Worm (Caenorhabditis elegans) whole organism, L2 larva: ENCODE results near the gene Y47G7B.2.
A peak's percentile ranks its signal among the peaks of the same experiment; 100 is the strongest.
"Not testable (repeated sequence)": the region's sequence is repeated elsewhere in the genome, so short reads cannot be mapped to it uniquely, and the experiment has no call there.

Experiments
- C34F6.9 ChIP-seq: fragments of 150-350 bp; optimal IDR thresholded peaks from 2 replicates; lab custom pipeline; 2014; ENCODE audit warnings: missing biosample characterization, missing genetic modification characterization
- F13H6.1 ChIP-seq: sonication (generic microtip); optimal IDR thresholded peaks from 2 replicates; lab custom pipeline; 2016; ENCODE audit warnings: missing genetic modification characterization, missing compliant biosample characterization
- R02D3.7 ChIP-seq: fragments of 150-350 bp; optimal IDR thresholded peaks from 2 replicates; lab custom pipeline; 2014; ENCODE audit warnings: missing biosample characterization, missing genetic modification characterization
- Y55F3AM.14 ChIP-seq: fragments of 200-800 bp; sonication (Bioruptor generic); optimal IDR thresholded peaks from 2 replicates; lab custom pipeline; 2018; ENCODE audit warnings: mild to moderate bottlenecking, missing genetic modification characterization, missing compliant biosample characterization
- ZK546.5 ChIP-seq: sonication (generic microtip); optimal IDR thresholded peaks from 2 replicates; lab custom pipeline; 2017; ENCODE audit warnings: missing biosample characterization, missing genetic modification characterization
- ama-1 ChIP-seq: fragments of 150-350 bp; optimal IDR thresholded peaks from 2 replicates; lab custom pipeline; 2018; ENCODE audit warnings: inconsistent platforms
- ceh-16 ChIP-seq: fragments of 150-350 bp; optimal IDR thresholded peaks from 2 replicates; lab custom pipeline; 2014; ENCODE audit warnings: missing biosample characterization, missing genetic modification characterization
- crh-2 ChIP-seq: sonication (generic microtip); optimal IDR thresholded peaks from 2 replicates; lab custom pipeline; 2017; ENCODE audit warnings: missing biosample characterization, missing genetic modification characterization
- egl-27 ChIP-seq: sonication (generic microtip); optimal IDR thresholded peaks from 3 replicates; lab custom pipeline; 2017; ENCODE audit warnings: missing biosample characterization, missing genetic modification reagents, missing genetic modification characterization
- elt-1 ChIP-seq: fragments of 150-350 bp; optimal IDR thresholded peaks from 2 replicates; lab custom pipeline; 2014; ENCODE audit warnings: missing biosample characterization, missing genetic modification characterization
- elt-3 ChIP-seq: sonication (generic microtip); optimal IDR thresholded peaks from 2 replicates; lab custom pipeline; 2017; ENCODE audit warnings: missing biosample characterization, missing genetic modification characterization
- fos-1 ChIP-seq: fragments of 150-350 bp; optimal IDR thresholded peaks from 2 replicates; lab custom pipeline; 2014; ENCODE audit warnings: missing biosample characterization, missing genetic modification characterization
- gmeb-1 ChIP-seq: fragments of 150-350 bp; optimal IDR thresholded peaks from 2 replicates; lab custom pipeline; 2014; ENCODE audit warnings: missing biosample characterization, missing genetic modification characterization
- lin-11 ChIP-seq: fragments of 150-350 bp; sonication (generic microtip); optimal IDR thresholded peaks from 2 replicates; lab custom pipeline; 2014; ENCODE audit warnings: missing biosample characterization, missing genetic modification characterization, inconsistent platforms, mixed read lengths
- lin-13 ChIP-seq: fragments of 150-350 bp; optimal IDR thresholded peaks from 2 replicates; lab custom pipeline; 2014; ENCODE audit warnings: missing biosample characterization, missing genetic modification reagents, missing genetic modification characterization
- lin-39 ChIP-seq: fragments of 150-350 bp; optimal IDR thresholded peaks from 2 replicates; lab custom pipeline; 2014; ENCODE audit warnings: missing biosample characterization, missing genetic modification reagents, missing genetic modification characterization
- lsy-2 ChIP-seq, 2 experiments: fragments of 150-350 bp in 1 of 2; sonication (generic microtip) in 1 of 2; optimal IDR thresholded peaks; 2 replicates each; lab custom pipeline; 2014 to 2017; ENCODE audit warnings: missing biosample characterization in 2 of 2, missing genetic modification characterization in 2 of 2
- nhr-10 ChIP-seq: sonication (generic microtip); optimal IDR thresholded peaks from 2 replicates; lab custom pipeline; 2017; ENCODE audit warnings: missing biosample characterization, missing genetic modification characterization
- nhr-12 ChIP-seq: fragments of 150-350 bp; optimal IDR thresholded peaks from 2 replicates; lab custom pipeline; 2014; ENCODE audit warnings: missing biosample characterization, missing genetic modification characterization
- nhr-21 ChIP-seq: fragments of 150-350 bp; optimal IDR thresholded peaks from 2 replicates; lab custom pipeline; 2014; ENCODE audit warnings: missing biosample characterization, missing genetic modification characterization
- nhr-23 ChIP-seq: fragments of 150-350 bp; optimal IDR thresholded peaks from 2 replicates; lab custom pipeline; 2014; ENCODE audit warnings: missing biosample characterization, missing genetic modification reagents, missing genetic modification characterization
- nhr-237 ChIP-seq: fragments of 150-350 bp; optimal IDR thresholded peaks from 2 replicates; lab custom pipeline; 2014; ENCODE audit warnings: missing biosample characterization, missing genetic modification characterization
- nhr-25 ChIP-seq: fragments of 150-350 bp; sonication (generic microtip); optimal IDR thresholded peaks from 3 replicates; lab custom pipeline; 2014; ENCODE audit warnings: missing biosample characterization, missing genetic modification characterization
- nhr-6 ChIP-seq: fragments of 150-350 bp; optimal IDR thresholded peaks from 2 replicates; lab custom pipeline; 2014; ENCODE audit warnings: missing biosample characterization, missing genetic modification characterization
- nhr-77 ChIP-seq: fragments of 150-350 bp; optimal IDR thresholded peaks from 2 replicates; lab custom pipeline; 2014; ENCODE audit warnings: missing biosample characterization, missing genetic modification characterization
- sem-4 ChIP-seq: fragments of 150-350 bp; optimal IDR thresholded peaks from 2 replicates; lab custom pipeline; 2014; ENCODE audit warnings: missing biosample characterization, missing genetic modification reagents, missing genetic modification characterization
- skn-1 ChIP-seq: sonication (generic microtip); optimal IDR thresholded peaks from 2 replicates; lab custom pipeline; 2017; ENCODE audit warnings: missing biosample characterization, missing genetic modification characterization
- sma-3 ChIP-seq: sonication (generic microtip); optimal IDR thresholded peaks from 2 replicates; lab custom pipeline; 2016; ENCODE audit warnings: missing genetic modification reagents, missing genetic modification characterization, missing compliant biosample characterization
- sma-9 ChIP-seq, 2 experiments: fragments of 150-350 bp in 1 of 2; sonication (generic microtip) in 1 of 2; optimal IDR thresholded peaks; 2 replicates each; lab custom pipeline; 2014 to 2016; ENCODE audit warnings: missing genetic modification characterization in 2 of 2, mild to moderate bottlenecking in 1 of 2, missing biosample characterization in 1 of 2, missing compliant biosample characterization in 1 of 2, missing genetic modification reagents in 1 of 2, moderate library complexity in 1 of 2
- snpc-4 ChIP-seq: fragments of 150-350 bp; optimal IDR thresholded peaks from 2 replicates; lab custom pipeline; 2014; ENCODE audit warnings: missing biosample characterization, missing genetic modification characterization
- unc-55 ChIP-seq: fragments of 150-350 bp; sonication (generic microtip); optimal IDR thresholded peaks from 3 replicates; lab custom pipeline; 2014; ENCODE audit warnings: missing biosample characterization, missing genetic modification reagents, missing genetic modification characterization
- ztf-11 ChIP-seq: sonication (generic microtip); optimal IDR thresholded peaks from 2 replicates; lab custom pipeline; 2017; ENCODE audit warnings: missing biosample characterization, missing genetic modification characterization
- ztf-4 ChIP-seq: fragments of 150-350 bp; optimal IDR thresholded peaks from 2 replicates; lab custom pipeline; 2014; ENCODE audit warnings: missing biosample characterization, missing genetic modification characterization

Y47G7B.2 gene

DNA sequence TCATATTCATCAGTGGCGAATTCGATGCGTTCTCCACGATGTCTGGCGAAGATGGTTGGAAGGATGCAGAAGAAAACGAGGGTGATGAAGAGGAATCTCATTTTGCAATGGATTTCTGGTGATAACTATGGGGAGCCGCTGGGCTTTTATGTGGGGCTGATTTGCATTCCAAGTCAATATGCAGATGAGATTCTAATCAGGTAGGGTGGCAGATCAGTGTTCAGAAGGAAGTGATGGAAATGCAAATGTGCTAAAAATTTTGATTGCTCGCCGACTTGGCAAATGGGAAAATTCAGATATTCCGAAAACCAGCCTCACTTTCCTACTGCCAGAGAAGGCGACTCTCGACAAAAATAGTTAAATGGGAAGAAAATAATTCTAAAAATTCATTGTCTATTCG lies 17.7 kb downstream of the Y47G7B.2 start, which contains the start of gene nspf-3:
Gene nspf-3, minus strand, starts transcription at position 101 of the 400 bp plus-strand sequence.
- TF ChIP-seq C34F6.9 (tag; lab: Kevin White, UChicago) (no peak), F13H6.1 (tag; lab: Kevin White, UChicago) (no peak), nhr-10 (tag; lab: Kevin White, UChicago) (no peak), skn-1 (tag; lab: Kevin White, UChicago) (no peak), sma-3 (GFP tag; lab: Kevin White, UChicago) (no peak), lsy-2 (tag; optimal IDR thresholded peaks at IDR 0.05; lab: Kevin White, UChicago) (no peak), nhr-77 (tag; lab: Kevin White, UChicago) (no peak), crh-2 (tag; lab: Kevin White, UChicago) (no peak), elt-1 (no peak), ama-1 (lab: Kevin White, UChicago) (no peak), gmeb-1 (tag; lab: Kevin White, UChicago) (no peak), lin-13 (GFP tag; lab: Kevin White, UChicago) (no peak), nhr-25 (tag; lab: Kevin White, UChicago) (no peak)
- TF ChIP-seq, all 48 proteins: peak for 0

ce11 chrII:2688616-2689015 lies 19.2 kb downstream of the Y47G7B.2 start, which contains the start of gene nspf-2:
Gene nspf-2 (plus strand): TSS chrII:2688916.
- TF ChIP-seq nhr-21; ztf-4 (tag; lab: Kevin White, UChicago); nhr-25 (tag; lab: Kevin White, UChicago): not testable (repeated sequence)

ce11 chrII:2686985-2687675 lies 20.7 kb downstream of the Y47G7B.2 start, which contains the start of the genes sup-9 and nspf-1:
Gene sup-9 (minus strand): TSS chrII:2687027.
Gene nspf-1 (plus strand): TSS chrII:2687625.
- TF ChIP-seq F13H6.1 (tag; lab: Kevin White, UChicago) (peak; percentile 44), ztf-4 (tag; lab: Kevin White, UChicago) (no peak), sem-4 (tag; lab: Kevin White, UChicago) (peak; percentile 24), lin-13 (GFP tag; lab: Kevin White, UChicago) (peak; percentile 59), nhr-6 (no peak), lsy-2 (tag; optimal IDR thresholded peaks at IDR 0.05; lab: Kevin White, UChicago) (peak in 1 of 2 experiments; percentile 28), C34F6.9 (tag; lab: Kevin White, UChicago) (peak; percentile 26), sma-9 (GFP tag; optimal IDR thresholded peaks at IDR 0.05; lab: Kevin White, UChicago) (peak; percentile 49), sma-9 (tag; optimal IDR thresholded peaks at IDR 0.05; lab: Kevin White, UChicago) (no peak)

- TF ChIP-seq nhr-25 (tag; lab: Kevin White, UChicago) (no peak), lin-11 (tag; lab: Kevin White, UChicago) (no peak), R02D3.7 (tag; lab: Kevin White, UChicago) (no peak), ama-1 (lab: Kevin White, UChicago) (no peak), nhr-23 (tag; lab: Kevin White, UChicago) (no peak), elt-3 (tag; lab: Kevin White, UChicago) (no peak), ZK546.5 (tag; lab: Kevin White, UChicago) (no peak), ztf-11 (no peak), lin-39 (tag; lab: Kevin White, UChicago) (no peak), ceh-16 (tag; lab: Kevin White, UChicago) (no peak), sma-3 (GFP tag; lab: Kevin White, UChicago) (no peak), nhr-12 (no peak), C34F6.9 (tag; lab: Kevin White, UChicago) (no peak), nhr-21 (no peak), sma-9 (GFP tag; optimal IDR thresholded peaks at IDR 0.05; lab: Kevin White, UChicago) (no peak), sma-9 (tag; optimal IDR thresholded peaks at IDR 0.05; lab: Kevin White, UChicago) (no peak), egl-27 (tag; lab: Kevin White, UChicago) (no peak), fos-1 (tag; lab: Kevin White, UChicago) (no peak), snpc-4 (no peak), Y55F3AM.14 (GFP tag; lab: Kevin White, UChicago) (no peak), nhr-77 (tag; lab: Kevin White, UChicago) (no peak)
Observed at ce11 chrII:2684783-2685182, 23.0 kb downstream of the Y47G7B.2 start.

ce11 chrII:2684208-2684607 lies 23.6 kb downstream of the Y47G7B.2 start, which contains the start of gene ceh-87:
Gene ceh-87 (minus strand): TSS chrII:2684308.
- TF ChIP-seq nhr-237 (tag; lab: Kevin White, UChicago) (no peak), unc-55 (GFP tag; lab: Kevin White, UChicago) (no peak)
